Fruit fly (Drosophila melanogaster) whole organism, adult: ENCODE measurements around the gene Eig71Ed.

Source experiments
- CG11617 ChIP-seq: fragments of 200-800 bp; sonication (Bioruptor generic); optimal IDR thresholded peaks from 2 replicates; lab custom pipeline; 2017; ENCODE audit warnings: mild to moderate bottlenecking, missing biosample characterization, missing genetic modification reagents, missing genetic modification characterization
- CG12768 ChIP-seq: fragments of 200-800 bp; sonication (Bioruptor generic); optimal IDR thresholded peaks from 2 replicates; lab custom pipeline; 2017; ENCODE audit warnings: missing biosample characterization, missing genetic modification characterization, mild to moderate bottlenecking, moderate library complexity, missing genetic modification reagents
- CG14711 ChIP-seq: fragments of 200-800 bp; sonication (Bioruptor generic); optimal IDR thresholded peaks from 2 replicates; lab custom pipeline; 2018; ENCODE audit warnings: missing biosample characterization, mild to moderate bottlenecking, missing genetic modification characterization, moderate library complexity
- CG1620 ChIP-seq: fragments of 200-800 bp; sonication (Bioruptor generic); optimal IDR thresholded peaks from 2 replicates; lab custom pipeline; 2016; ENCODE audit warnings: missing biosample characterization, missing genetic modification characterization
- CG33017 ChIP-seq: fragments of 200-800 bp; sonication (Bioruptor generic); optimal IDR thresholded peaks from 2 replicates; lab custom pipeline; 2018; ENCODE audit warnings: missing biosample characterization, mild to moderate bottlenecking, missing genetic modification characterization, moderate library complexity
- CG5204 ChIP-seq: fragments of 200-800 bp; sonication (Bioruptor generic); optimal IDR thresholded peaks from 2 replicates; lab custom pipeline; 2016; ENCODE audit warnings: missing biosample characterization, missing genetic modification characterization
- CG7045 ChIP-seq: fragments of 200-800 bp; sonication (Bioruptor generic); optimal IDR thresholded peaks from 2 replicates; lab custom pipeline; 2017; ENCODE audit warnings: missing biosample characterization, mild to moderate bottlenecking, missing genetic modification characterization
- CG7101 ChIP-seq: fragments of 200-800 bp; sonication (Bioruptor generic); optimal IDR thresholded peaks from 2 replicates; lab custom pipeline; 2018; ENCODE audit warnings: missing biosample characterization, mild to moderate bottlenecking, missing genetic modification characterization, moderate library complexity
- Clk ChIP-seq: fragments of 200-800 bp; sonication (Bioruptor generic); optimal IDR thresholded peaks from 2 replicates; lab custom pipeline; 2017; ENCODE audit warnings: missing biosample characterization, missing genetic modification characterization
- Crg-1 ChIP-seq: fragments of 200-800 bp; sonication (Bioruptor generic); optimal IDR thresholded peaks from 2 replicates; lab custom pipeline; 2016; ENCODE audit warnings: missing biosample characterization, missing genetic modification characterization
- Hr96 ChIP-seq: fragments of 200-800 bp; sonication (Bioruptor generic); optimal IDR thresholded peaks from 2 replicates; lab custom pipeline; 2016; ENCODE audit warnings: missing biosample characterization, missing genetic modification characterization
- Mnt ChIP-seq: fragments of 200-800 bp; sonication (Bioruptor generic); optimal IDR thresholded peaks from 2 replicates; lab custom pipeline; 2016; ENCODE audit warnings: missing biosample characterization, mild to moderate bottlenecking, missing genetic modification characterization
- bab1 ChIP-seq: fragments of 200-800 bp; sonication (Bioruptor generic); optimal IDR thresholded peaks from 3 replicates; lab custom pipeline; 2019; ENCODE audit warnings: missing biosample characterization, mild to moderate bottlenecking, missing genetic modification characterization, moderate library complexity
- cic ChIP-seq: fragments of 200-800 bp; sonication (Bioruptor generic); optimal IDR thresholded peaks from 2 replicates; lab custom pipeline; 2017; ENCODE audit warnings: missing biosample characterization, mild to moderate bottlenecking, missing genetic modification characterization, moderate library complexity
- cnc ChIP-seq, 2 experiments: fragments of >200 bp; optimal IDR thresholded peaks; 2 replicates each; lab custom pipeline; 2017
- kay ChIP-seq: fragments of 200-800 bp; sonication (Bioruptor generic); peaks from one replicate; lab custom pipeline; 2016; ENCODE audit warnings: missing biosample characterization, missing genetic modification characterization, borderline replicate concordance
- ovo ChIP-seq: fragments of 200-800 bp; sonication (Bioruptor generic); optimal IDR thresholded peaks from 2 replicates; lab custom pipeline; 2016; ENCODE audit warnings: missing biosample characterization, missing genetic modification characterization
- pad ChIP-seq: fragments of 200-800 bp; sonication (Bioruptor generic); optimal IDR thresholded peaks from 3 replicates; lab custom pipeline; 2017; ENCODE audit warnings: missing biosample characterization, missing genetic modification characterization, mild to moderate bottlenecking, moderate library complexity, missing genetic modification reagents
- tj ChIP-seq: fragments of 200-800 bp; sonication (Bioruptor generic); optimal IDR thresholded peaks from 3 replicates; lab custom pipeline; 2017; ENCODE audit warnings: missing biosample characterization, mild to moderate bottlenecking, missing genetic modification characterization, moderate library complexity
- toe ChIP-seq: fragments of 200-800 bp; sonication (Bioruptor generic); optimal IDR thresholded peaks from 2 replicates; lab custom pipeline; 2016; ENCODE audit warnings: missing biosample characterization, missing genetic modification characterization

The Eig71Ed gene

dm6 chr3L:15634368-15635075 is 17.8 kb upstream of the Eig71Ed start:
- TF ChIP-seq CG14711 (tag; lab: Kevin White, UChicago) (peak; percentile 62), CG1620 (no peak), ovo (GFP tag; lab: Kevin White, UChicago) (no peak), Crg-1 (GFP tag; lab: Kevin White, UChicago) (no peak), CG12768 (GFP tag; lab: Kevin White, UChicago) (peak; percentile 10), cic (GFP tag; lab: Kevin White, UChicago) (peak; percentile 28), CG7101 (tag; lab: Kevin White, UChicago) (peak; percentile 72), CG5204 (peak; percentile 1), cnc (optimal IDR thresholded peaks at IDR 0.05; lab: Kevin White, UChicago) (no peak), CG11617 (GFP tag; lab: Kevin White, UChicago) (peak; percentile 25), pad (GFP tag; lab: Kevin White, UChicago) (no peak), CG33017 (tag; lab: Kevin White, UChicago) (peak; percentile 78), CG7045 (GFP tag; lab: Kevin White, UChicago) (peak; percentile 13)

dm6 chr3L:15636359-15636758 is 16.0 kb upstream of the Eig71Ed start:
- TF ChIP-seq toe (GFP tag; lab: Kevin White, UChicago) (no peak), CG33017 (tag; lab: Kevin White, UChicago) (peak; percentile 12), CG11617 (GFP tag; lab: Kevin White, UChicago) (no peak), cic (GFP tag; lab: Kevin White, UChicago) (peak; percentile 69), CG14711 (tag; lab: Kevin White, UChicago) (no peak)

- TF ChIP-seq kay (GFP tag; lab: Kevin White, UChicago) (no peak), CG7045 (GFP tag; lab: Kevin White, UChicago) (no peak), ovo (GFP tag; lab: Kevin White, UChicago) (no peak), pad (GFP tag; lab: Kevin White, UChicago) (no peak), CG33017 (tag; lab: Kevin White, UChicago) (no peak), CG11617 (GFP tag; lab: Kevin White, UChicago) (no peak), Hr96 (GFP tag; lab: Kevin White, UChicago) (no peak), CG5204 (no peak)
Observed at dm6 chr3L:15636978-15637377, 15.4 kb upstream of the Eig71Ed start.

- TF ChIP-seq kay (GFP tag; lab: Kevin White, UChicago): peak; percentile 49
- no peak for TF ChIP-seq cnc (optimal IDR thresholded peaks at IDR 0.05; lab: Kevin White, UChicago)
- no peak for TF ChIP-seq CG7101 (tag; lab: Kevin White, UChicago)
- no peak for TF ChIP-seq CG5204
- no peak for TF ChIP-seq bab1
- TF ChIP-seq Crg-1 (GFP tag; lab: Kevin White, UChicago): no peak
- no peak for TF ChIP-seq tj
- TF ChIP-seq CG12768 (GFP tag; lab: Kevin White, UChicago): no peak
Observed at dm6 chr3L:15637618-15638017, 14.7 kb upstream of the Eig71Ed start.

- TF ChIP-seq tj (no peak), Mnt (GFP tag; lab: Kevin White, UChicago) (no peak), CG14711 (tag; lab: Kevin White, UChicago) (no peak), CG7045 (GFP tag; lab: Kevin White, UChicago) (no peak), Crg-1 (GFP tag; lab: Kevin White, UChicago) (no peak), ovo (GFP tag; lab: Kevin White, UChicago) (no peak), CG33017 (tag; lab: Kevin White, UChicago) (no peak), CG7101 (tag; lab: Kevin White, UChicago) (no peak), cnc (optimal IDR thresholded peaks at IDR 0.05; lab: Kevin White, UChicago) (no peak), toe (GFP tag; lab: Kevin White, UChicago) (no peak), CG1620 (no peak), Hr96 (GFP tag; lab: Kevin White, UChicago) (no peak), CG11617 (GFP tag; lab: Kevin White, UChicago) (no peak), CG5204 (no peak), pad (GFP tag; lab: Kevin White, UChicago) (no peak), cic (GFP tag; lab: Kevin White, UChicago) (no peak), Clk (GFP tag; lab: Kevin White, UChicago) (no peak), kay (GFP tag; lab: Kevin White, UChicago) (no peak), bab1 (no peak), CG12768 (GFP tag; lab: Kevin White, UChicago) (no peak)
Observed at dm6 chr3L:15638524-15638923, 13.8 kb upstream of the Eig71Ed start.

dm6 chr3L:15639978-15640377 is 12.4 kb upstream of the Eig71Ed start:
- no peak for TF ChIP-seq toe (GFP tag; lab: Kevin White, UChicago)
- no peak for TF ChIP-seq kay (GFP tag; lab: Kevin White, UChicago)
- TF ChIP-seq CG12768 (GFP tag; lab: Kevin White, UChicago): no peak
- TF ChIP-seq CG7101 (tag; lab: Kevin White, UChicago): no peak
- no peak for TF ChIP-seq Clk (GFP tag; lab: Kevin White, UChicago)
- no peak for TF ChIP-seq CG1620
- no peak for TF ChIP-seq CG14711 (tag; lab: Kevin White, UChicago)
- no peak for TF ChIP-seq pad (GFP tag; lab: Kevin White, UChicago)
- no peak for TF ChIP-seq tj
